Worm (Caenorhabditis elegans) whole organism, young adult: ENCODE measurements around the gene lgc-49.

Experiments used
- F22D6.2 ChIP-seq: sonication (generic microtip); optimal IDR thresholded peaks from 2 replicates; lab custom pipeline; 2016; ENCODE audit warnings: mild to moderate bottlenecking, missing genetic modification characterization, missing compliant biosample characterization
- hlh-12 ChIP-seq: sonication (generic microtip); optimal IDR thresholded peaks from 2 replicates; lab custom pipeline; 2016; ENCODE audit warnings: missing genetic modification characterization, missing compliant biosample characterization
- hrde-1 ChIP-seq: sonication (generic microtip); optimal IDR thresholded peaks from 2 replicates; lab custom pipeline; 2016; ENCODE audit warnings: missing genetic modification characterization, mild to moderate bottlenecking, missing compliant biosample characterization, moderate library complexity, missing genotype, missing genetic modification reagents, borderline replicate concordance
- madf-8 ChIP-seq: fragments of 200-800 bp; sonication (Bioruptor generic); conservative IDR thresholded peaks from 2 replicates; pipeline ENCODE4 v1.3.6; 2022; ENCODE audit warnings: missing genetic modification reagents, missing genetic modification characterization, missing compliant biosample characterization
- unc-130 ChIP-seq: sonication (generic microtip); optimal IDR thresholded peaks from 2 replicates; lab custom pipeline; 2016; ENCODE audit warnings: missing genetic modification reagents, missing genetic modification characterization, missing compliant biosample characterization

DNA sequence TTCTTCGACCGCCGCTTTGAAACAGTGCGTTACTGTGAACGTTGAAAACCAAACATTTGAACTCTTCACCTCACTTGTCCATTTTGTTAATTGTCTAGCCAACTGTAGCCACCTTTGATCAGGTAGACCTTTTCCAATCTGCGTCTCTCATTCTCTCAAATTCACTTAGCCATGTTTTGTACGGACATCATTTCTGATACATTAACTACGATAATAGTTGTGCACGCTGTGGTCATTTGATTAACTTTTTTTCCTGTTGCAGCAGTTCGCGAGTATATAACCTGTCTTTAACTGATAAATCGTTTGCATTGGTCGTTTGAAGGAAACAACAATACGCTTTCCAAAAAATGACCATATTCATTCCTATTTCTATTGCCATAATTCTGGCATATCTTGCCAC lies 26.3 kb downstream of the lgc-49 start, which contains the start of gene cyp-29A2:
- no peak for TF ChIP-seq unc-130
- no peak for TF ChIP-seq F22D6.2 (tag; lab: Kevin White, UChicago)
- TF ChIP-seq hrde-1 (tag; lab: Kevin White, UChicago): no peak
- TF ChIP-seq hlh-12 (tag; lab: Kevin White, UChicago): no peak
- no peak for TF ChIP-seq madf-8 (GFP tag; lab: Robert Waterston, UW)
